ENCODE assay signal across 1 fruit fly cellular context in the genomic region with DNA sequence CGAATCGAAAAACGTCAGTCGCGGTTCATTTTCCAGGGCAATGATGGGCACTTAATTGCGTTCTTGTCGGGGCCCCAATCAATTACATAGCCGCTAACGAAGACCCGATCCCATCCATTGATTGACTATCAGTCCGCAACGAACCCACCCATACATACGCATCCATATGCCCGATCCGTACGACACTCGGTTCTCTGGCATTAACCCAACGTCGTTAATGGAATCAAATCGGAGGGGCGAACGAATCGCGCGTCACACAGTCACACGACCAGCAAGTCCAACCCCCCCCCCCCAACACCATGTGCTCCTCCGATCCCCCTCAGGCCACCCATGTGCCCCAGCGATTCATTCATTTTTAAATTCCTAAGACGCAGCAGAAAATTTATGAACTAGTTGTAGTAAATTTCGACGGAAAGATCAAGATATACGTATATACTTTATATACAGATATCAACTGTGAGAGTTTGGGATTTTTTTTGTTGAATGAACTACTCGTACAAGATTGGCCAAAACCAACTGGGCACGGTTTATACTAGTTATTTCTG.
A peak's percentile ranks its signal among the peaks of the same experiment; 100 is the strongest.
TF ChIP-seq lines count a peak whose summit lies in the region.

No protein-coding gene starts in this region.

TF ChIP-seq in whole organism, embryonic, 481 proteins besides CTCF, POLR2A, EP300 and RAD21 (continued from another document and continues in another):
- TF ChIP-seq Dp (GFP tag; optimal IDR thresholded peaks at IDR 0.05; lab: Kevin White, UChicago) (no peak), CG34376 (GFP tag; optimal IDR thresholded peaks at IDR 0.05; lab: Kevin White, UChicago) (peak; percentile 78), lov (optimal IDR thresholded peaks at IDR 0.05; lab: Kevin White, UChicago) (no peak), lov (GFP tag; IDR thresholded peaks at IDR 0.05; lab: Robert Waterston, UW) (no peak), fd96Cb (tag; optimal IDR thresholded peaks at IDR 0.05; lab: Kevin White, UChicago) (no peak), fu2 (GFP tag; optimal IDR thresholded peaks at IDR 0.05; lab: Kevin White, UChicago) (no peak), trh (GFP tag; optimal IDR thresholded peaks at IDR 0.05; lab: Kevin White, UChicago) (no peak), CG10565 (GFP tag; optimal IDR thresholded peaks at IDR 0.05; lab: Kevin White, UChicago) (no peak), Lhr (GFP tag; optimal IDR thresholded peaks at IDR 0.05; lab: Kevin White, UChicago) (no peak), sqz (GFP tag; optimal IDR thresholded peaks at IDR 0.05; lab: Kevin White, UChicago) (no peak), NC2α (GFP tag; optimal IDR thresholded peaks at IDR 0.05; lab: Kevin White, UChicago) (no peak), CG7839 (tag; optimal IDR thresholded peaks at IDR 0.05; lab: Kevin White, UChicago) (no peak), sug (tag; optimal IDR thresholded peaks at IDR 0.05; lab: Kevin White, UChicago) (peak; percentile 95), cg (GFP tag; optimal IDR thresholded peaks at IDR 0.05; lab: Kevin White, UChicago) (peak; percentile 70), otp (GFP tag; IDR thresholded peaks at IDR 0.05; lab: Robert Waterston, UW) (0 out of 3 replicates have a peak, but pooled peaks have one; percentile 50), chm (GFP tag; IDR thresholded peaks at IDR 0.05; lab: Robert Waterston, UW) (no peak), zfh1 (GFP tag; IDR thresholded peaks at IDR 0.05; lab: Robert Waterston, UW) (no peak), danr (GFP tag; IDR thresholded peaks at IDR 0.05; lab: Robert Waterston, UW) (no peak), bsh (GFP tag; optimal IDR thresholded peaks at IDR 0.05; lab: Kevin White, UChicago) (no peak), CG7786 (GFP tag; optimal IDR thresholded peaks at IDR 0.05; lab: Kevin White, UChicago) (no peak), CG4424 (GFP tag; optimal IDR thresholded peaks at IDR 0.05; lab: Kevin White, UChicago) (no peak), Mad (GFP tag; optimal IDR thresholded peaks at IDR 0.05; lab: Kevin White, UChicago) (no peak), phol (tag; optimal IDR thresholded peaks at IDR 0.05; lab: Kevin White, UChicago) (no peak), dmrt99B (tag; optimal IDR thresholded peaks at IDR 0.05; lab: Kevin White, UChicago) (no peak), tna (GFP tag; IDR thresholded peaks at IDR 0.05; lab: Robert Waterston, UW; ENCODE audit: partially characterized antibody) (0 out of 2 replicates have a peak, but pooled peaks have one; percentile 7), tin (GFP tag; optimal IDR thresholded peaks at IDR 0.05; lab: Kevin White, UChicago) (no peak), NK7.1 (GFP tag; optimal IDR thresholded peaks at IDR 0.05; lab: Kevin White, UChicago) (no peak), CG2889 (GFP tag; IDR thresholded peaks at IDR 0.05; lab: Robert Waterston, UW) (no peak), ATbp (GFP tag; optimal IDR thresholded peaks at IDR 0.05; lab: Kevin White, UChicago) (no peak), pfk (GFP tag; optimal IDR thresholded peaks at IDR 0.05; lab: Kevin White, UChicago) (no peak), CoRest (tag; optimal IDR thresholded peaks at IDR 0.05; lab: Kevin White, UChicago) (no peak), Jarid2 (GFP tag; optimal IDR thresholded peaks at IDR 0.05; lab: Kevin White, UChicago) (no peak), twi (tag; optimal IDR thresholded peaks at IDR 0.05; lab: Kevin White, UChicago) (peak; percentile 34), zfh2 (GFP tag; optimal IDR thresholded peaks at IDR 0.05; lab: Kevin White, UChicago) (no peak), NFAT (GFP tag; IDR thresholded peaks at IDR 0.05; lab: Robert Waterston, UW) (peak; percentile 68; the same call in 1 of the 2 replicates), Sin3A (optimal IDR thresholded peaks at IDR 0.05; lab: Kevin White, UChicago) (no peak), CG13123 (GFP tag; optimal IDR thresholded peaks at IDR 0.05; lab: Kevin White, UChicago) (no peak), YL-1 (GFP tag; optimal IDR thresholded peaks at IDR 0.05; lab: Kevin White, UChicago) (no peak), CG33557 (GFP tag; optimal IDR thresholded peaks at IDR 0.05; lab: Kevin White, UChicago) (no peak), CG30403 (GFP tag; optimal IDR thresholded peaks at IDR 0.05; lab: Kevin White, UChicago) (no peak), CG34224 (GFP tag; IDR thresholded peaks at IDR 0.05; lab: Robert Waterston, UW; ENCODE audit: partially characterized antibody) (no peak; the same call in 2 of the 3 replicates), CG3163 (GFP tag; optimal IDR thresholded peaks at IDR 0.05; lab: Kevin White, UChicago) (no peak), CG18011 (GFP tag; optimal IDR thresholded peaks at IDR 0.05; lab: Kevin White, UChicago) (no peak), CG7745 (tag; optimal IDR thresholded peaks at IDR 0.05; lab: Kevin White, UChicago) (peak; percentile 19), slp2 (GFP tag; optimal IDR thresholded peaks at IDR 0.05; lab: Kevin White, UChicago) (no peak), CG10274 (GFP tag; optimal IDR thresholded peaks at IDR 0.05; lab: Kevin White, UChicago) (no peak), CrebB (tag; optimal IDR thresholded peaks at IDR 0.05; lab: Kevin White, UChicago) (peak; percentile 37), CG4617 (GFP tag; optimal IDR thresholded peaks at IDR 0.05; lab: Kevin White, UChicago; ENCODE audit: borderline replicate concordance) (no peak), CG31224 (GFP tag; IDR thresholded peaks at IDR 0.05; lab: Robert Waterston, UW) (no peak), CG13775 (GFP tag; optimal IDR thresholded peaks at IDR 0.05; lab: Kevin White, UChicago) (no peak), HLHmδ (GFP tag; optimal IDR thresholded peaks at IDR 0.05; lab: Kevin White, UChicago) (no peak), CG4282 (GFP tag; optimal IDR thresholded peaks at IDR 0.05; lab: Kevin White, UChicago) (no peak), grau (tag; optimal IDR thresholded peaks at IDR 0.05; lab: Kevin White, UChicago) (no peak), pan (optimal IDR thresholded peaks at IDR 0.05; lab: Kevin White, UChicago) (no peak), pan (GFP tag; optimal IDR thresholded peaks at IDR 0.05 in 1 of 2, IDR thresholded peaks at IDR 0.05 in 1 of 2) (no peak), chn (GFP tag; optimal IDR thresholded peaks at IDR 0.05; lab: Kevin White, UChicago) (no peak), CG12659 (GFP tag; optimal IDR thresholded peaks at IDR 0.05; lab: Kevin White, UChicago) (no peak), CG31388 (GFP tag; optimal IDR thresholded peaks at IDR 0.05; lab: Kevin White, UChicago) (no peak), CG15269 (tag; optimal IDR thresholded peaks at IDR 0.05; lab: Kevin White, UChicago) (peak; percentile 21), lilli (GFP tag; optimal IDR thresholded peaks at IDR 0.05; lab: Kevin White, UChicago) (no peak), CG9215 (GFP tag; IDR thresholded peaks at IDR 0.05; lab: Robert Waterston, UW) (no peak), so (GFP tag; IDR thresholded peaks at IDR 0.05; lab: Robert Waterston, UW) (0 out of 3 replicates have a peak, but pooled peaks have one; percentile 41), Camta (GFP tag; optimal IDR thresholded peaks at IDR 0.05; lab: Kevin White, UChicago) (no peak), ase (GFP tag; IDR thresholded peaks at IDR 0.05; lab: Robert Waterston, UW) (no peak), CG11504 (tag; optimal IDR thresholded peaks at IDR 0.05; lab: Kevin White, UChicago) (no peak), CG6654 (GFP tag; optimal IDR thresholded peaks at IDR 0.05; lab: Kevin White, UChicago) (no peak), unpg (GFP tag; optimal IDR thresholded peaks at IDR 0.05; lab: Kevin White, UChicago) (no peak), ranshi (GFP tag; IDR thresholded peaks at IDR 0.05; lab: Robert Waterston, UW) (no peak), org-1 (GFP tag; optimal IDR thresholded peaks at IDR 0.05; lab: Kevin White, UChicago) (no peak), CG17829 (tag; optimal IDR thresholded peaks at IDR 0.05; lab: Kevin White, UChicago) (no peak), CG10366 (GFP tag; IDR thresholded peaks at IDR 0.05; lab: Robert Waterston, UW) (no peak), CG8924 (tag; optimal IDR thresholded peaks at IDR 0.05; lab: Kevin White, UChicago) (no peak), tio (GFP tag; optimal IDR thresholded peaks at IDR 0.05; lab: Kevin White, UChicago) (no peak), CG17359 (tag; optimal IDR thresholded peaks at IDR 0.05; lab: Kevin White, UChicago) (no peak), tx (GFP tag; optimal IDR thresholded peaks at IDR 0.05; lab: Kevin White, UChicago) (no peak), ewg (GFP tag; optimal IDR thresholded peaks at IDR 0.05; lab: Kevin White, UChicago) (no peak), Antp (GFP tag; optimal IDR thresholded peaks at IDR 0.05; lab: Kevin White, UChicago) (no peak), D (optimal IDR thresholded peaks at IDR 0.05; lab: Kevin White, UChicago) (no peak), D (GFP tag; optimal IDR thresholded peaks at IDR 0.05; lab: Kevin White, UChicago) (no peak), luna (GFP tag; optimal IDR thresholded peaks at IDR 0.05; lab: Kevin White, UChicago) (no peak), Tbp (GFP tag; optimal IDR thresholded peaks at IDR 0.05; lab: Kevin White, UChicago) (no peak), Mrtf (GFP tag; IDR thresholded peaks at IDR 0.05; lab: Robert Waterston, UW) (no peak), H2.0 (GFP tag; IDR thresholded peaks at IDR 0.05; lab: Robert Waterston, UW) (no peak), hkb (optimal IDR thresholded peaks at IDR 0.05; lab: Kevin White, UChicago) (no peak), hkb (GFP tag; IDR thresholded peaks at IDR 0.05; lab: Robert Waterston, UW) (no peak), Ets97D (GFP tag; optimal IDR thresholded peaks at IDR 0.05; lab: Kevin White, UChicago) (no peak), Opbp (GFP tag; IDR thresholded peaks at IDR 0.05; lab: Robert Waterston, UW; ENCODE audit: partially characterized antibody) (no peak), vnd (GFP tag; IDR thresholded peaks at IDR 0.05; lab: Robert Waterston, UW; ENCODE audit: partially characterized antibody) (no peak), CG4730 (GFP tag; IDR thresholded peaks at IDR 0.05; lab: Robert Waterston, UW) (no peak), gsb (GFP tag; IDR thresholded peaks at IDR 0.05; lab: Robert Waterston, UW) (no peak), CG6689 (GFP tag; IDR thresholded peaks at IDR 0.05; lab: Robert Waterston, UW) (no peak), fru (optimal IDR thresholded peaks at IDR 0.05; lab: Kevin White, UChicago) (no peak), CG12744 (GFP tag; optimal IDR thresholded peaks at IDR 0.05; lab: Kevin White, UChicago) (no peak), CG8089 (GFP tag; optimal IDR thresholded peaks at IDR 0.05; lab: Kevin White, UChicago) (no peak), CG12236 (GFP tag; optimal IDR thresholded peaks at IDR 0.05; lab: Kevin White, UChicago) (no peak), Fer2 (tag; optimal IDR thresholded peaks at IDR 0.05; lab: Kevin White, UChicago) (no peak), CG14441 (GFP tag; IDR thresholded peaks at IDR 0.05; lab: Robert Waterston, UW) (peak; percentile 37; the same call in 1 of the 2 replicates), Hr78 (GFP tag; optimal IDR thresholded peaks at IDR 0.05; lab: Kevin White, UChicago) (peak in 1 of 2 experiments; percentile 82), hbn (GFP tag; IDR thresholded peaks at IDR 0.05; lab: Robert Waterston, UW; ENCODE audit: partially characterized antibody) (no peak), Bteb2 (GFP tag; optimal IDR thresholded peaks at IDR 0.05; lab: Kevin White, UChicago) (no peak), CG10654 (GFP tag; optimal IDR thresholded peaks at IDR 0.05; lab: Kevin White, UChicago) (no peak), CG2875 (GFP tag; optimal IDR thresholded peaks at IDR 0.05; lab: Kevin White, UChicago) (no peak), cwo (GFP tag; optimal IDR thresholded peaks at IDR 0.05; lab: Kevin White, UChicago) (peak; percentile 99), nerfin-1 (tag; optimal IDR thresholded peaks at IDR 0.05; lab: Kevin White, UChicago) (no peak), Oli (tag; optimal IDR thresholded peaks at IDR 0.05; lab: Kevin White, UChicago) (no peak), Neu2 (GFP tag; optimal IDR thresholded peaks at IDR 0.05; lab: Kevin White, UChicago; ENCODE audit: borderline replicate concordance) (no peak), Dip3 (GFP tag; optimal IDR thresholded peaks at IDR 0.05; lab: Kevin White, UChicago) (no peak), dysf (GFP tag; IDR thresholded peaks at IDR 0.05; lab: Robert Waterston, UW) (no peak), CG10209 (GFP tag; optimal IDR thresholded peaks at IDR 0.05; lab: Kevin White, UChicago) (no peak), Sry-β (GFP tag; optimal IDR thresholded peaks at IDR 0.05; lab: Kevin White, UChicago) (no peak), CG12769 (tag; optimal IDR thresholded peaks at IDR 0.05; lab: Kevin White, UChicago) (peak; percentile 95), lbe (GFP tag; optimal IDR thresholded peaks at IDR 0.05; lab: Kevin White, UChicago) (no peak), CG11247 (GFP tag; IDR thresholded peaks at IDR 0.05; lab: Robert Waterston, UW) (no peak), HHEX (GFP tag; optimal IDR thresholded peaks at IDR 0.05; lab: Kevin White, UChicago) (peak; percentile 4), CG14860 (GFP tag; IDR thresholded peaks at IDR 0.05; lab: Robert Waterston, UW; ENCODE audit: partially characterized antibody) (no peak), vfl (GFP tag; optimal IDR thresholded peaks at IDR 0.05; lab: Kevin White, UChicago) (no peak), Lpt (GFP tag; optimal IDR thresholded peaks at IDR 0.05; lab: Kevin White, UChicago) (no peak), B-H2 (GFP tag; optimal IDR thresholded peaks at IDR 0.05; lab: Kevin White, UChicago) (peak; percentile 40), Ssrp (tag; optimal IDR thresholded peaks at IDR 0.05; lab: Kevin White, UChicago) (no peak), ttk (GFP tag; IDR thresholded peaks at IDR 0.05; lab: Robert Waterston, UW) (0 out of 2 replicates have a peak, but pooled peaks have one; percentile 26), E2f1 (GFP tag; IDR thresholded peaks at IDR 0.05; lab: Robert Waterston, UW) (no peak; the same call in 1 of the 2 replicates), CG1024 (GFP tag; IDR thresholded peaks at IDR 0.05; lab: Robert Waterston, UW) (no peak), Fer1 (GFP tag; optimal IDR thresholded peaks at IDR 0.05; lab: Kevin White, UChicago) (peak; percentile 6), dimm (GFP tag; IDR thresholded peaks at IDR 0.05; lab: Robert Waterston, UW) (no peak), chif (GFP tag; optimal IDR thresholded peaks at IDR 0.05; lab: Kevin White, UChicago) (no peak), cad (GFP tag; optimal IDR thresholded peaks at IDR 0.05; lab: Kevin White, UChicago) (no peak), lola (GFP tag; optimal IDR thresholded peaks at IDR 0.05; lab: Kevin White, UChicago) (no peak), kay (GFP tag; optimal IDR thresholded peaks at IDR 0.05; lab: Kevin White, UChicago) (peak; percentile 52), z (GFP tag; IDR thresholded peaks at IDR 0.05; lab: Robert Waterston, UW) (0 out of 3 replicates have a peak, but pooled peaks have one; percentile 28), gem (tag; optimal IDR thresholded peaks at IDR 0.05; lab: Kevin White, UChicago) (peak; percentile 18)
